Fruit fly (Drosophila melanogaster) whole organism, embryonic: ENCODE measurements around the gene Mms19.

Source experiments
- Bgb ChIP-seq: fragments of 200-800 bp; sonication (Bioruptor generic); IDR thresholded peaks from 2 replicates; pipeline ENCODE4 v1.3.6; 2022; ENCODE audit warnings: missing biosample characterization, missing genetic modification characterization; ENCODE audit not compliant: partially characterized antibody
- Bteb2 ChIP-seq: fragments of 200-800 bp; sonication (Bioruptor generic); optimal IDR thresholded peaks from 2 replicates; lab custom pipeline; 2016; ENCODE audit warnings: missing biosample characterization, missing genetic modification characterization
- CG10147 ChIP-seq: fragments of 200-800 bp; sonication (Bioruptor generic); optimal IDR thresholded peaks from 2 replicates; lab custom pipeline; 2019; ENCODE audit warnings: missing biosample characterization, mild to moderate bottlenecking, missing genetic modification characterization, moderate library complexity
- CG1024 ChIP-seq: fragments of 200-800 bp; sonication (Bioruptor generic); IDR thresholded peaks from 2 replicates; pipeline ENCODE4 v1.3.6; 2022; ENCODE audit warnings: missing biosample characterization, missing genetic modification characterization
- CG10654 ChIP-seq: fragments of 200-800 bp; sonication (Bioruptor generic); optimal IDR thresholded peaks from 2 replicates; lab custom pipeline; 2016; ENCODE audit warnings: missing biosample characterization, missing genetic modification characterization
- CG10979 ChIP-seq: fragments of 200-800 bp; sonication (Bioruptor generic); optimal IDR thresholded peaks from 2 replicates; lab custom pipeline; 2018; ENCODE audit warnings: missing biosample characterization, mild to moderate bottlenecking, missing genetic modification characterization, moderate library complexity
- CG13287 ChIP-seq: fragments of 200-800 bp; sonication (Bioruptor generic); IDR thresholded peaks from 2 replicates; pipeline ENCODE4 v1.3.6; 2022; ENCODE audit warnings: missing biosample characterization, missing genetic modification characterization; ENCODE audit not compliant: partially characterized antibody
- CG13775 ChIP-seq: fragments of 200-800 bp; sonication (Bioruptor generic); optimal IDR thresholded peaks from 3 replicates; lab custom pipeline; 2017; ENCODE audit warnings: missing biosample characterization, mild to moderate bottlenecking, missing genetic modification characterization
- CG14710 ChIP-seq: fragments of 200-800 bp; sonication (Bioruptor generic); optimal IDR thresholded peaks from 3 replicates; lab custom pipeline; 2019; ENCODE audit warnings: missing biosample characterization, mild to moderate bottlenecking, missing genetic modification characterization, moderate library complexity
- CG15601 ChIP-seq: fragments of 200-800 bp; sonication (Bioruptor generic); optimal IDR thresholded peaks from 3 replicates; lab custom pipeline; 2019; ENCODE audit warnings: missing biosample characterization, mild to moderate bottlenecking, missing genetic modification characterization, moderate library complexity
- CG17328 ChIP-seq: fragments of 200-800 bp; sonication (Bioruptor generic); IDR thresholded peaks from 2 replicates; pipeline ENCODE4 v1.3.6; 2022; ENCODE audit warnings: missing biosample characterization, missing genetic modification characterization
- CG17912 ChIP-seq: fragments of 200-800 bp; sonication (Bioruptor generic); optimal IDR thresholded peaks from 2 replicates; lab custom pipeline; 2018; ENCODE audit warnings: missing biosample characterization, mild to moderate bottlenecking, missing genetic modification characterization
- CG2202 ChIP-seq: fragments of 200-800 bp; sonication (Bioruptor generic); optimal IDR thresholded peaks from 2 replicates; lab custom pipeline; 2018; ENCODE audit warnings: missing biosample characterization, mild to moderate bottlenecking, missing genetic modification characterization
- CG32532 ChIP-seq: fragments of 200-800 bp; sonication (Bioruptor generic); IDR thresholded peaks from 2 replicates; pipeline ENCODE4 v1.3.6; 2022; ENCODE audit warnings: missing biosample characterization, missing genetic modification characterization
- CG33213 ChIP-seq: fragments of 200-800 bp; sonication (Bioruptor generic); optimal IDR thresholded peaks from 3 replicates; lab custom pipeline; 2016; ENCODE audit warnings: missing biosample characterization, missing genetic modification characterization
- CG34376 ChIP-seq: fragments of 200-800 bp; sonication (Bioruptor generic); optimal IDR thresholded peaks from 2 replicates; lab custom pipeline; 2018; ENCODE audit warnings: missing biosample characterization, mild to moderate bottlenecking, missing genetic modification characterization
- CG4328 ChIP-seq: fragments of 200-800 bp; sonication (Bioruptor generic); optimal IDR thresholded peaks from 3 replicates; lab custom pipeline; 2017; ENCODE audit warnings: missing biosample characterization, missing genetic modification reagents, missing genetic modification characterization
- CG5953 ChIP-seq: fragments of 200-800 bp; sonication (Bioruptor generic); IDR thresholded peaks from 2 replicates; pipeline ENCODE4 v1.3.6; 2022; ENCODE audit warnings: missing biosample characterization, missing genetic modification characterization
- CG7271 ChIP-seq: fragments of 200-800 bp; sonication (Bioruptor generic); optimal IDR thresholded peaks from 2 replicates; lab custom pipeline; 2018; ENCODE audit warnings: missing biosample characterization, mild to moderate bottlenecking, missing genetic modification characterization, moderate library complexity
- CG7786 ChIP-seq: fragments of 200-800 bp; sonication (Bioruptor generic); optimal IDR thresholded peaks from 2 replicates; lab custom pipeline; 2016; ENCODE audit warnings: missing biosample characterization, missing genetic modification characterization
- CG8765 ChIP-seq: fragments of 200-800 bp; sonication (Bioruptor generic); IDR thresholded peaks from 2 replicates; pipeline ENCODE4 v1.3.6; 2022; ENCODE audit warnings: missing biosample characterization, missing genetic modification characterization
- CG9609 ChIP-seq: fragments of 200-800 bp; sonication (Bioruptor generic); optimal IDR thresholded peaks from 3 replicates; lab custom pipeline; 2016; ENCODE audit warnings: missing biosample characterization, missing genetic modification characterization
- CG9727 ChIP-seq: fragments of 200-800 bp; sonication (Bioruptor generic); optimal IDR thresholded peaks from 3 replicates; lab custom pipeline; 2017; ENCODE audit warnings: missing biosample characterization, mild to moderate bottlenecking, missing genetic modification characterization
- Chrac-16 ChIP-seq: fragments of 200-800 bp; sonication (Bioruptor generic); optimal IDR thresholded peaks from 3 replicates; lab custom pipeline; 2016; ENCODE audit warnings: missing biosample characterization, missing genetic modification characterization
- Deaf1 ChIP-seq: fragments of 200-800 bp; optimal IDR thresholded peaks from 3 replicates; lab custom pipeline; 2019; ENCODE audit warnings: missing biosample characterization, mild to moderate bottlenecking, missing genetic modification characterization, moderate library complexity
- Dip3 ChIP-seq: fragments of 200-800 bp; sonication (Bioruptor generic); optimal IDR thresholded peaks from 3 replicates; lab custom pipeline; 2016; ENCODE audit warnings: missing biosample characterization, missing genetic modification characterization
- Doc2 ChIP-seq: fragments of 200-800 bp; sonication (Bioruptor generic); IDR thresholded peaks from 2 replicates; pipeline ENCODE4 v1.3.6; 2022; ENCODE audit warnings: missing biosample characterization, missing genetic modification characterization
- H2.0 ChIP-seq: fragments of 200-800 bp; sonication (Bioruptor generic); IDR thresholded peaks from 2 replicates; pipeline ENCODE4 v1.3.6; 2022; ENCODE audit warnings: missing biosample characterization, missing genetic modification characterization
- Meics ChIP-seq: fragments of 200-800 bp; sonication (Bioruptor generic); optimal IDR thresholded peaks from 2 replicates; lab custom pipeline; 2017; ENCODE audit warnings: missing biosample characterization, mild to moderate bottlenecking, missing genetic modification characterization
- Nf-YA ChIP-seq: fragments of 200-800 bp; sonication (Bioruptor generic); IDR thresholded peaks from 2 replicates; pipeline ENCODE4 v1.3.6; 2022; ENCODE audit warnings: missing biosample characterization, missing genetic modification characterization
- Pdp1 ChIP-seq, 2 experiments: fragments of 200-800 bp; sonication (Bioruptor generic); optimal IDR thresholded peaks; 3 replicates each; lab custom pipeline; 2016; ENCODE audit warnings: missing biosample characterization in 2 of 2, missing genetic modification characterization in 2 of 2, mild to moderate bottlenecking in 1 of 2, moderate library complexity in 1 of 2
- Sin3A ChIP-seq: fragments of >200 bp; optimal IDR thresholded peaks from 2 replicates; lab custom pipeline; 2018
- Stat92E ChIP-seq, 3 experiments: fragments of >200 bp in 2 of 3; fragments of 200-800 bp in 1 of 3; sonication (Bioruptor generic) in 1 of 3; optimal IDR thresholded peaks; 2 replicates each; lab custom pipeline; 2017 to 2019; ENCODE audit warnings: missing biosample characterization in 3 of 3, missing genetic modification characterization in 3 of 3, mild to moderate bottlenecking in 1 of 3, moderate library complexity in 1 of 3
- abd-A ChIP-seq: fragments of 200-800 bp; sonication (Bioruptor generic); optimal IDR thresholded peaks from 3 replicates; lab custom pipeline; 2019; ENCODE audit warnings: missing biosample characterization, mild to moderate bottlenecking, missing genetic modification characterization, moderate library complexity
- az2 ChIP-seq: fragments of 200-800 bp; sonication (Bioruptor generic); optimal IDR thresholded peaks from 3 replicates; lab custom pipeline; 2016; ENCODE audit warnings: missing biosample characterization, missing genetic modification characterization
- bab2 ChIP-seq: fragments of 200-800 bp; sonication (Bioruptor generic); optimal IDR thresholded peaks from 2 replicates; lab custom pipeline; 2016; ENCODE audit warnings: missing biosample characterization, missing genetic modification characterization
- bigmax ChIP-seq: fragments of 200-800 bp; sonication (Bioruptor generic); optimal IDR thresholded peaks from 2 replicates; lab custom pipeline; 2018; ENCODE audit warnings: missing biosample characterization, mild to moderate bottlenecking, missing genetic modification characterization
- bowl ChIP-seq: fragments of 200-800 bp; sonication (Bioruptor generic); IDR thresholded peaks from 2 replicates; pipeline ENCODE4 v1.3.6; 2022; ENCODE audit warnings: missing biosample characterization, missing genetic modification characterization
- danr ChIP-seq: fragments of 200-800 bp; sonication (Bioruptor generic); IDR thresholded peaks from 2 replicates; pipeline ENCODE4 v1.3.6; 2022; ENCODE audit warnings: missing biosample characterization, missing genetic modification characterization
- grau ChIP-seq: fragments of 200-800 bp; optimal IDR thresholded peaks from 3 replicates; lab custom pipeline; 2019; ENCODE audit warnings: missing biosample characterization, mild to moderate bottlenecking, missing genetic modification characterization, moderate library complexity
- klu ChIP-seq: fragments of 200-800 bp; sonication (Bioruptor generic); IDR thresholded peaks from 2 replicates; pipeline ENCODE4 v1.3.6; 2022; ENCODE audit warnings: missing biosample characterization, missing genetic modification characterization
- lilli ChIP-seq: fragments of 200-800 bp; sonication (Bioruptor generic); optimal IDR thresholded peaks from 3 replicates; lab custom pipeline; 2016; ENCODE audit warnings: missing biosample characterization, missing genetic modification characterization
- nerfin-1 ChIP-seq: fragments of 200-800 bp; sonication (Bioruptor generic); optimal IDR thresholded peaks from 3 replicates; lab custom pipeline; 2019; ENCODE audit warnings: missing biosample characterization, mild to moderate bottlenecking, missing genetic modification characterization, moderate library complexity
- nom ChIP-seq: fragments of 200-800 bp; sonication (Bioruptor generic); optimal IDR thresholded peaks from 2 replicates; lab custom pipeline; 2017; ENCODE audit warnings: missing biosample characterization, missing genetic modification characterization, mild to moderate bottlenecking, moderate library complexity, missing genetic modification reagents
- phol ChIP-seq: fragments of 200-800 bp; sonication (Bioruptor generic); optimal IDR thresholded peaks from 3 replicates; lab custom pipeline; 2018; ENCODE audit warnings: missing biosample characterization, mild to moderate bottlenecking, missing genetic modification characterization, moderate library complexity
- pzg ChIP-seq: fragments of 200-800 bp; sonication (Bioruptor generic); optimal IDR thresholded peaks from 3 replicates; lab custom pipeline; 2018; ENCODE audit warnings: missing biosample characterization, mild to moderate bottlenecking, missing genetic modification characterization, moderate library complexity
- run ChIP-seq: fragments of 200-800 bp; sonication (Bioruptor generic); optimal IDR thresholded peaks from 3 replicates; lab custom pipeline; 2018; ENCODE audit warnings: missing biosample characterization, mild to moderate bottlenecking, missing genetic modification characterization
- schlank ChIP-seq: fragments of 200-800 bp; sonication (Bioruptor generic); optimal IDR thresholded peaks from 2 replicates; lab custom pipeline; 2018; ENCODE audit warnings: missing biosample characterization, mild to moderate bottlenecking, missing genetic modification characterization
- sens ChIP-seq: fragments of 200-800 bp; sonication (Bioruptor generic); peaks from one replicate; lab custom pipeline; 2016; ENCODE audit warnings: missing biosample characterization, missing genetic modification characterization

Gene Mms19

DNA sequence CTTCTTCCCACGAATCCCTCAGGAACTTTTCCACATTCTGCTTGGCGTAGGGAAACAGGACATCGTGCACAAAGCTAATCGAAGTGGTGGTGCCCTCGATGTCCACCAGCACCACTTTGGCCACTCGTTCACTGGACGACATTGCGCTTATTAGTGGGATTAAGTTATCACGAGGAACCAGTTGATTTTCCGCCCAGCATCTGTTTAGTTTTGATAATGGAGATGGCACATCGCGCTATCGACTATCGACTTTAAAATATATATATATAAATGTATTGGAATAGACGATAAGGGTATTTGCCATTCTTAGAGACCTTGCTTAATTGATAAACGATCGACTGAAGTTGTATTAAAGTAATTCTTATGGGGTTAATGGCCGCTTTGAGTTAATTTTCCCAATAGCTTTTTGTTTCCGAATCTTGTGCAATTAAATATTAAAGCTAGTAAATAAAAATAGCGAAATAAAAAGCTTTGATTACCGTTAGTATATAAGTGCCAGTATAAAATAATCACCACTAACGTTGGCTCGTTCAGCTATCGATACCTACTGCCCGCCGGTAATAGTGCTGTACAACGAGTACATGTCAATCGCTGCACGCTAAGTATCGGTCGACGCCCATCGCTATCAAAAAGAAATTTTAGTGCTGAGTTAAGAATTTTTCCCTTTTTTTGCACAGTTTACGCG is 24.3 kb downstream of the Mms19 start, which contains the start of the genes Enoph and Hph (continued):
- TF ChIP-seq grau (tag; lab: Kevin White, UChicago) (peak; percentile 65), Bteb2 (GFP tag; lab: Kevin White, UChicago) (peak; percentile 20), nom (GFP tag; lab: Kevin White, UChicago) (no peak), CG2202 (tag; lab: Kevin White, UChicago) (no peak), pzg (GFP tag; lab: Kevin White, UChicago) (peak; percentile 67), Chrac-16 (GFP tag; lab: Kevin White, UChicago) (peak; percentile 64), H2.0 (GFP tag; lab: Robert Waterston, UW) (no peak), Doc2 (no peak), CG13287 (GFP tag; lab: Robert Waterston, UW) (peak; percentile 81), CG10147 (GFP tag; lab: Kevin White, UChicago) (peak; percentile 79), abd-A (tag; lab: Kevin White, UChicago) (peak; percentile 54), CG7786 (GFP tag; lab: Kevin White, UChicago) (peak; percentile 51), sens (peak; percentile 91), Nf-YA (no peak), bab2 (GFP tag; lab: Kevin White, UChicago) (peak; percentile 35), Dip3 (GFP tag; lab: Kevin White, UChicago) (peak; percentile 58), CG13775 (GFP tag; lab: Kevin White, UChicago) (peak; percentile 73), CG15601 (peak; percentile 57), schlank (no peak), CG17912 (GFP tag; lab: Kevin White, UChicago) (no peak), Deaf1 (peak; percentile 22), Meics (peak; percentile 61), Pdp1 (GFP tag; optimal IDR thresholded peaks at IDR 0.05; lab: Kevin White, UChicago) (peak; percentile 24 to 63), CG34376 (no peak), Stat92E (GFP tag; optimal IDR thresholded peaks at IDR 0.05; lab: Kevin White, UChicago) (no peak), danr (peak; percentile 45; the same call in 1 of the 2 replicates), CG10654 (GFP tag; lab: Kevin White, UChicago) (peak; percentile 46), CG32532 (GFP tag; lab: Robert Waterston, UW) (peak; percentile 65), CG33213 (GFP tag; lab: Kevin White, UChicago) (peak; percentile 46), CG10979 (peak; percentile 52), bowl (GFP tag; lab: Robert Waterston, UW) (no peak), klu (peak; percentile 59), CG9727 (GFP tag; lab: Kevin White, UChicago) (peak; percentile 67), phol (tag; lab: Kevin White, UChicago) (peak; percentile 72), CG5953 (GFP tag; lab: Robert Waterston, UW) (no peak), CG8765 (GFP tag; lab: Robert Waterston, UW) (peak; percentile 39; the same call in 1 of the 2 replicates), CG14710 (tag; lab: Kevin White, UChicago) (peak; percentile 72), lilli (GFP tag; lab: Kevin White, UChicago) (peak; percentile 79), CG17328 (GFP tag; lab: Robert Waterston, UW) (0 out of 2 replicates have a peak, but pooled peaks have one; percentile 30), nerfin-1 (tag; lab: Kevin White, UChicago) (peak; percentile 13), Bgb (peak; percentile 67), CG7271 (no peak), bigmax (GFP tag; lab: Kevin White, UChicago) (no peak), CG1024 (GFP tag; lab: Robert Waterston, UW) (peak; percentile 23; the same call in 1 of the 2 replicates), CG9609 (peak; percentile 59), run (tag; lab: Kevin White, UChicago) (no peak), az2 (peak; percentile 65), CG4328 (GFP tag; lab: Kevin White, UChicago) (peak; percentile 34), Sin3A (lab: Kevin White, UChicago) (peak; percentile 69)
